Worm (Caenorhabditis elegans) whole organism, L4/young adult: ENCODE measurements around the gene F49C5.10.

Experiments
- dao-5 ChIP-seq: sonication (generic microtip); optimal IDR thresholded peaks from 2 replicates; lab custom pipeline; 2016; ENCODE audit warnings: missing genotype, missing genetic modification characterization, moderate library complexity, missing compliant biosample characterization
- him-1 ChIP-seq: sonication (generic microtip); optimal IDR thresholded peaks from 2 replicates; lab custom pipeline; 2016; ENCODE audit warnings: missing genotype, missing genetic modification reagents, missing genetic modification characterization, missing compliant biosample characterization

DNA sequence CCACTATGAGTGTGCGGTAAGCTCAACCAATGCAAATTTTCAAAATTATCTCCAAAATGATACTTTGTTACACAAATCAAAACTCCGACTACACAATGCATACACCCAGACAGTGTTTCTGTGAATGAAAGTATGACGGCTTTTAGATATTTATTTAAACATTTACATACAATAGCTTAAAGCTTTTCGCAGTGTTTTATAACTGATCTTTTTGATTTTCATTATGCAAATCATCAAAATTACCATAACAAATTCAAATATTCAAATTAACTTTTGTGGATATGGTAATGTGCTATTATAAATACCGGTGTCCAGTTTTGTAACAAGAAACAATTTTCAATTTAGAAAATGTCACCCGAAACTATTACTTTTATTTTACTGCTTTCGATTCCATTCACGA is at the start of gene F49C5.10, which contains the start of gene F49C5.5:
- TF ChIP-seq him-1 (tag; lab: Kevin White, UChicago) (no peak), dao-5 (tag; lab: Kevin White, UChicago) (no peak)
